Worm (Caenorhabditis elegans) whole organism, mixed stage, embryonic: Measurements from ENCODE around the gene K08B5.2.

ENCODE experiments used
- M03D4.4 ChIP-seq: sonication (generic microtip); optimal IDR thresholded peaks from 2 replicates; lab custom pipeline; 2017; ENCODE audit warnings: mild to moderate bottlenecking, missing genetic modification characterization, missing compliant biosample characterization
- bed-3 ChIP-seq: fragments of 200-800 bp; sonication (Bioruptor generic); optimal IDR thresholded peaks from 3 replicates; lab custom pipeline; 2018; ENCODE audit warnings: mild to moderate bottlenecking, missing genetic modification characterization, moderate library complexity, missing compliant biosample characterization
- blmp-1 ChIP-seq: fragments of 150-350 bp; optimal IDR thresholded peaks from 2 replicates; lab custom pipeline; 2014; ENCODE audit warnings: missing biosample characterization, missing genetic modification characterization
- ceh-39 ChIP-seq: fragments of 150-350 bp; optimal IDR thresholded peaks from 2 replicates; lab custom pipeline; 2014; ENCODE audit warnings: missing biosample characterization, missing genetic modification characterization
- ceh-43 ChIP-seq: fragments of 200-800 bp; sonication (Bioruptor generic); optimal IDR thresholded peaks from 2 replicates; lab custom pipeline; 2018; ENCODE audit warnings: mild to moderate bottlenecking, missing genetic modification characterization, moderate library complexity, missing compliant biosample characterization
- ceh-83 ChIP-seq: fragments of 200-800 bp; sonication (Bioruptor generic); optimal IDR thresholded peaks from 2 replicates; lab custom pipeline; 2018; ENCODE audit warnings: mild to moderate bottlenecking, missing genetic modification characterization, missing compliant biosample characterization
- cnd-1 ChIP-seq: fragments of 200-800 bp; sonication (Bioruptor generic); optimal IDR thresholded peaks from 2 replicates; lab custom pipeline; 2018; ENCODE audit warnings: mild to moderate bottlenecking, missing genetic modification characterization, missing compliant biosample characterization
- drap-1 ChIP-seq: fragments of 200-800 bp; sonication (Bioruptor generic); optimal IDR thresholded peaks from 3 replicates; lab custom pipeline; 2018; ENCODE audit warnings: mild to moderate bottlenecking, missing genetic modification characterization, missing compliant biosample characterization
- elt-1 ChIP-seq: sonication (generic microtip); optimal IDR thresholded peaks from 2 replicates; lab custom pipeline; 2017; ENCODE audit warnings: missing genetic modification characterization, mild to moderate bottlenecking, missing compliant biosample characterization, antibody characterized with exemption, moderate library complexity, borderline replicate concordance; ENCODE audit not compliant: insufficient read depth
- elt-3 ChIP-seq: fragments of 150-350 bp; optimal IDR thresholded peaks from 2 replicates; lab custom pipeline; 2014; ENCODE audit warnings: missing biosample characterization, missing genetic modification characterization
- ham-2 ChIP-seq: fragments of 200-800 bp; sonication (Bioruptor generic); optimal IDR thresholded peaks from 2 replicates; lab custom pipeline; 2018; ENCODE audit warnings: mild to moderate bottlenecking, missing genetic modification characterization, missing compliant biosample characterization
- hlh-1 ChIP-seq: fragments of 150-350 bp; optimal IDR thresholded peaks from 2 replicates; lab custom pipeline; 2014; ENCODE audit warnings: missing biosample characterization, missing genetic modification reagents, missing genetic modification characterization
- lin-13 ChIP-seq: fragments of 150-350 bp; optimal IDR thresholded peaks from 2 replicates; lab custom pipeline; 2014; ENCODE audit warnings: missing biosample characterization, missing genetic modification characterization
- lin-32 ChIP-seq: fragments of 200-800 bp; sonication (Bioruptor generic); optimal IDR thresholded peaks from 2 replicates; lab custom pipeline; 2018; ENCODE audit warnings: mild to moderate bottlenecking, missing genetic modification characterization, missing compliant biosample characterization
- lsy-2 ChIP-seq: fragments of 150-350 bp; optimal IDR thresholded peaks from 2 replicates; lab custom pipeline; 2014; ENCODE audit warnings: missing biosample characterization, missing genetic modification characterization
- mab-5 ChIP-seq: fragments of 150-350 bp; optimal IDR thresholded peaks from 2 replicates; lab custom pipeline; 2014; ENCODE audit warnings: missing biosample characterization, missing genetic modification characterization
- mep-1 ChIP-seq: fragments of 150-350 bp; optimal IDR thresholded peaks from 2 replicates; lab custom pipeline; 2017; ENCODE audit warnings: missing biosample characterization, missing genetic modification reagents, missing genetic modification characterization, inconsistent platforms
- mls-2 ChIP-seq: sonication (generic microtip); optimal IDR thresholded peaks from 2 replicates; lab custom pipeline; 2016; ENCODE audit warnings: mild to moderate bottlenecking, missing genetic modification characterization, moderate library complexity, missing compliant biosample characterization
- nhr-12 ChIP-seq: fragments of 150-350 bp; optimal IDR thresholded peaks from 2 replicates; lab custom pipeline; 2014; ENCODE audit warnings: missing biosample characterization, missing genetic modification characterization
- nhr-2 ChIP-seq: fragments of 150-350 bp; optimal IDR thresholded peaks from 2 replicates; lab custom pipeline; 2014; ENCODE audit warnings: missing biosample characterization, missing genetic modification characterization
- nhr-237 ChIP-seq: fragments of 150-350 bp; optimal IDR thresholded peaks from 2 replicates; lab custom pipeline; 2014; ENCODE audit warnings: missing biosample characterization, missing genetic modification characterization
- nhr-76 ChIP-seq: sonication (generic microtip); optimal IDR thresholded peaks from 2 replicates; lab custom pipeline; 2017; ENCODE audit warnings: missing biosample characterization, missing genetic modification characterization
- pha-4 ChIP-seq: fragments of 150-350 bp; optimal IDR thresholded peaks from 2 replicates; lab custom pipeline; 2018; ENCODE audit warnings: missing biosample characterization, missing genetic modification reagents, missing genetic modification characterization
- sem-2 ChIP-seq: fragments of 200-800 bp; sonication (Bioruptor generic); optimal IDR thresholded peaks from 2 replicates; lab custom pipeline; 2018; ENCODE audit warnings: mild to moderate bottlenecking, missing genetic modification characterization, missing compliant biosample characterization
- snpc-4 ChIP-seq: fragments of 150-350 bp; optimal IDR thresholded peaks from 2 replicates; lab custom pipeline; 2014; ENCODE audit warnings: missing biosample characterization, missing genetic modification characterization
- sptf-1 ChIP-seq: sonication (generic microtip); optimal IDR thresholded peaks from 2 replicates; lab custom pipeline; 2017; ENCODE audit warnings: mild to moderate bottlenecking, missing genetic modification characterization, moderate library complexity, missing compliant biosample characterization
- tbx-8 ChIP-seq: fragments of 200-800 bp; sonication (Bioruptor generic); optimal IDR thresholded peaks from 2 replicates; lab custom pipeline; 2018; ENCODE audit warnings: mild to moderate bottlenecking, missing genetic modification characterization, moderate library complexity, missing compliant biosample characterization
- unc-39 ChIP-seq: fragments of 150-350 bp; optimal IDR thresholded peaks from 2 replicates; lab custom pipeline; 2014; ENCODE audit warnings: missing biosample characterization, missing genetic modification characterization
- zip-8 ChIP-seq: fragments of 150-350 bp; optimal IDR thresholded peaks from 2 replicates; lab custom pipeline; 2014; ENCODE audit warnings: missing biosample characterization, missing genetic modification characterization

K08B5.2 gene

DNA sequence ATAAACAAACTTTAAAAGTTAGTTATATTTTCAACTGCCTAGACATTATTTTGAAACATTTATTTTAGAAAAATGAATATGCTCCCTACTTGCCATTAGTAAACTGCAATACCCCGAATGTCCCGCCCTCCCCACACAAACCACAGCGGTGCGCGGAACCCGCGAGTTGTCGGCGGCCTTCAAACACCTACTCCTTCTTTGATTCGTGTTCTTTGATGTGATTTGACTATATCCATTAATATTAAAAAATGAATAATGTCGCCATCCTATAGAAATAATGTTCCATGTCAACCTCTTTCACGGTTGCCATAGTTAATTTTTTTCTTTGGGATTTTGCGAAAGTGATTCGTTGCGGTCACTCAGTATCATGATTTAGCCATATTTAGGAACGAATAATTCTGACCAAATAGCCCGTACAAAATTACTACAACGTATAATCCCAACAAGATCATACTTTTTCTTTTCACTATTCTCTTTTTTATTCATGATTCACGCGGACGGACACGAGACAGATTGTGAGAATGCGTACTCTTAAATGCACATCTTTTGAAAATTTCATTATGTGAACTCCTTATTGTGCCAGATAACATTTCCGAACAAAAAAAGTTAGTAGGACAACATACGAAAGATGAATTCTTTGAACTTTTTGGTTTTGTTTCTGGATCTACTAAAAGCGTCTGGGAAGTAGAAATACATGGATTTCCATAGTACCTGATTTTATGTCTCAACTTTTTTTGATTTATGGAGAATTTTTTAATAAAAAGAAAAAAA lies 11.0 kb upstream of the K08B5.2 start:
- no peak for TF ChIP-seq drap-1 (GFP tag; lab: Kevin White, UChicago)
- TF ChIP-seq mls-2 (tag; lab: Kevin White, UChicago): no peak
- TF ChIP-seq nhr-2: no peak
- no peak for TF ChIP-seq mab-5 (tag; lab: Kevin White, UChicago)
- peak; percentile 2 for TF ChIP-seq ceh-39 (tag; lab: Kevin White, UChicago)
- no peak for TF ChIP-seq bed-3
- TF ChIP-seq nhr-12: no peak

DNA sequence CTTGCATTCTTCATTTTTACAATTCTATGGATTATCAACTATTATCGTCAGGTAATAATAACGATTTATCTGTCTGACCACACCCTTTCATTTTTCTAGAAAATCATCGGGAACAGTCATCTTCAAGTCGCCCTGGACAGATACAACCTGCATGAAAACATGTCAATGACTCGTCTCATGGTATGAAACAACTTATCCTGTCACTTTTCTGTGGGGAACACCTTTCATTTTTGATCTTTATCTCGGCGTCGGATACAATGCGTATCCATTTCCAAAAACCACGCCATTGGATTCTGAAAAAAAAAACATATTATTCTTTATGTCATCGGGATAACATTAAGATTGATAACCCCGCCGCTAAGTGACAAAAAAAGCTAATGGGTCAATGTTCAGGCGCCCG lies 7.2 kb upstream of the K08B5.2 start:
- TF ChIP-seq mab-5 (tag; lab: Kevin White, UChicago) (no peak), pha-4 (tag; lab: Kevin White, UChicago) (no peak), elt-1 (tag; lab: Kevin White, UChicago) (no peak), lin-13 (no peak), mls-2 (tag; lab: Kevin White, UChicago) (no peak), lsy-2 (tag; lab: Kevin White, UChicago) (no peak), ceh-43 (GFP tag; lab: Kevin White, UChicago) (no peak), lin-32 (GFP tag; lab: Kevin White, UChicago) (no peak)

DNA sequence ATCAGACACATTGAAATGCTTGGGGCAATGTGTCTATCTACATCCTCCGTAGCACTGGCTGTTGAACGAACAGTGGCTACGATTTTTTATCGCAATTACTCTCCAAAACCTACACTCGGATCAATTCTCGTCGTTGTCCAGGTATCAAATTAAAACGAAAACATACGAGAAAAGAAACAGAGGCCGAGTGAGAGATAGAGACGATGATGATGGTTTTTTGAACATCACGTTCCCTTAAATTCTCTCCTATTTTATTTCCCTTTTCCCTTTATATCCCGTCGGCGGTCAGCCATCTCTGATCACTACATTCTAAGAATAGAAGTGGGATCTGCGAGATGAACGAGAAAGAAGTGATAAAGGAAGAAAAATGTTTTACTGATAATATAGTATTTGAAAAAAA lies 5.7 kb upstream of the K08B5.2 start:
- no peak for TF ChIP-seq nhr-2
- no peak for TF ChIP-seq pha-4 (tag; lab: Kevin White, UChicago)
- no peak for TF ChIP-seq nhr-237 (tag; lab: Kevin White, UChicago)
- no peak for TF ChIP-seq mls-2 (tag; lab: Kevin White, UChicago)
- no peak for TF ChIP-seq elt-3
- TF ChIP-seq nhr-76: no peak
- TF ChIP-seq sem-2: no peak
- no peak for TF ChIP-seq ham-2 (GFP tag; lab: Kevin White, UChicago)
- no peak for TF ChIP-seq blmp-1
- no peak for TF ChIP-seq bed-3
- no peak for TF ChIP-seq lin-13
- no peak for TF ChIP-seq ceh-83
- TF ChIP-seq snpc-4 (tag; lab: Kevin White, UChicago): no peak
- no peak for TF ChIP-seq ceh-43 (GFP tag; lab: Kevin White, UChicago)
- TF ChIP-seq lin-32 (GFP tag; lab: Kevin White, UChicago): no peak
- TF ChIP-seq nhr-12: no peak

DNA sequence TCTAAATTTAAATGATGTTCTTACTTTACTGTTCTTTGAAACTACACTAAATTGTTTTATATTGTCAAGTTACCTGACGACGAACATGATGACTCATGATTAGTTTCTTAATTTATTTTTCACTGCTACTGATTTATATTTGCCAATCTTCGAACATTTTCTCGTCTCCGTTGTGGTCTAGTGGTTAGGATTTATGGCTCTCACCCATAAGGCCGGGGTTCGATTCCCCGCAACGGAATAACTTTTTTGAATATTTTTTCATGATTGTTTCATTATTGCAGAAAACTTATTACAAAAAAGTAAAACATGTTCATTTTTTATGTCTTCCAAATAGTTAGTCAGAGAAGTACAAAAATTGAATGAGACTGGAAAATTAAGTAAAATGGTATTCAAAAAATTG lies 5.1 kb upstream of the K08B5.2 start:
- TF ChIP-seq tbx-8 (no peak), sptf-1 (tag; lab: Kevin White, UChicago) (no peak), ceh-83 (peak; percentile 24), cnd-1 (tag; lab: Kevin White, UChicago) (no peak), lin-32 (GFP tag; lab: Kevin White, UChicago) (no peak), ceh-39 (tag; lab: Kevin White, UChicago) (no peak), nhr-76 (no peak), nhr-237 (tag; lab: Kevin White, UChicago) (no peak), zip-8 (tag; lab: Kevin White, UChicago) (no peak), mep-1 (no peak), M03D4.4 (tag; lab: Kevin White, UChicago) (peak; percentile 30), lsy-2 (tag; lab: Kevin White, UChicago) (no peak), unc-39 (tag; lab: Kevin White, UChicago) (no peak), blmp-1 (no peak), nhr-12 (no peak), nhr-2 (no peak), elt-1 (tag; lab: Kevin White, UChicago) (no peak)

DNA sequence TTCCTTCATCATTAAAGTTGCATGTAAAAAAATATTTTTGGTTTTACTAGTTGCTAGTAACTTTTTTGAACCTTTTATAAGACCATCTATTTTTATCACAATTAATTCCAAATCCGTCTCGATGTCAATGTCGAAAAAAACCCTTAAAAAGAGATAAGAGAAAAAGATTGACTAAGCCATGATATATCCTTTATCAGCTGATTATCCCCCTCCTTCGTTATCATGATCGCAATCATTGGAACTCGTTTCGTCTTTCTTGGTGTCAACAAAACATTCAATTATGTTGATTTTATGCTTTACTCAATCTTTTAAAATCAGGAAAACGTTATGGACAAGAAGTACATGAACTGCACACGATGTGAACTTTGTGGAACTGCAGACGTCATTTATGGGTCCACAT lies 4.4 kb upstream of the K08B5.2 start, which contains the start of gene K08B5.1:
K08B5.1 (plus strand) TSS at position 318 of the 400 bp plus-strand sequence.
- no peak for TF ChIP-seq nhr-237 (tag; lab: Kevin White, UChicago)
- no peak for TF ChIP-seq cnd-1 (tag; lab: Kevin White, UChicago)
- TF ChIP-seq pha-4 (tag; lab: Kevin White, UChicago): no peak
- TF ChIP-seq hlh-1 (tag; lab: Kevin White, UChicago): no peak
- no peak for TF ChIP-seq mep-1
- TF ChIP-seq drap-1 (GFP tag; lab: Kevin White, UChicago): no peak
- no peak for TF ChIP-seq snpc-4 (tag; lab: Kevin White, UChicago)
- TF ChIP-seq M03D4.4 (tag; lab: Kevin White, UChicago): no peak
- no peak for TF ChIP-seq sptf-1 (tag; lab: Kevin White, UChicago)
- no peak for TF ChIP-seq ceh-43 (GFP tag; lab: Kevin White, UChicago)
- TF ChIP-seq ceh-39 (tag; lab: Kevin White, UChicago): no peak
- no peak for TF ChIP-seq mls-2 (tag; lab: Kevin White, UChicago)
- TF ChIP-seq mab-5 (tag; lab: Kevin White, UChicago): no peak
- TF ChIP-seq, all 35 proteins: peak for 0
